Fruit fly (Drosophila melanogaster) whole organism, prepupa: Measurements from ENCODE around the gene ND-75.

Experiments
- Blimp-1 ChIP-seq: fragments of 200-800 bp; sonication (Bioruptor generic); optimal IDR thresholded peaks from 3 replicates; lab custom pipeline; 2017; ENCODE audit warnings: missing biosample characterization, missing genetic modification characterization, mild to moderate bottlenecking, moderate library complexity, missing genetic modification reagents
- CG10631 ChIP-seq: fragments of 200-800 bp; sonication (Bioruptor generic); optimal IDR thresholded peaks from 2 replicates; lab custom pipeline; 2016; ENCODE audit warnings: missing biosample characterization, missing genetic modification characterization
- CG10669 ChIP-seq: fragments of 200-800 bp; sonication (Bioruptor generic); optimal IDR thresholded peaks from 3 replicates; lab custom pipeline; 2018; ENCODE audit warnings: missing biosample characterization, mild to moderate bottlenecking, missing genetic modification characterization, moderate library complexity
- CG11294 ChIP-seq: fragments of 200-800 bp; sonication (Bioruptor generic); IDR thresholded peaks from 2 replicates; pipeline ENCODE4 v1.3.6; 2022; ENCODE audit warnings: missing biosample characterization, missing genetic modification characterization
- CG11902 ChIP-seq: fragments of 200-800 bp; sonication (Bioruptor generic); optimal IDR thresholded peaks from 3 replicates; lab custom pipeline; 2016; ENCODE audit warnings: missing biosample characterization, missing genetic modification characterization
- CG1621 ChIP-seq: fragments of 200-800 bp; sonication (Bioruptor generic); optimal IDR thresholded peaks from 3 replicates; lab custom pipeline; 2018; ENCODE audit warnings: missing biosample characterization, mild to moderate bottlenecking, missing genetic modification characterization
- CG16779 ChIP-seq: fragments of 200-800 bp; sonication (Bioruptor generic); optimal IDR thresholded peaks from 3 replicates; lab custom pipeline; 2017; ENCODE audit warnings: missing biosample characterization, mild to moderate bottlenecking, missing genetic modification characterization
- CG3032 ChIP-seq: fragments of 200-800 bp; optimal IDR thresholded peaks from 2 replicates; lab custom pipeline; 2019; ENCODE audit warnings: missing biosample characterization, mild to moderate bottlenecking, missing genetic modification characterization, moderate library complexity
- CG31627 ChIP-seq: fragments of 200-800 bp; sonication (Bioruptor generic); optimal IDR thresholded peaks from 3 replicates; lab custom pipeline; 2016; ENCODE audit warnings: missing biosample characterization, missing genetic modification characterization
- CG32006 ChIP-seq: fragments of 200-800 bp; sonication (Bioruptor generic); optimal IDR thresholded peaks from 3 replicates; lab custom pipeline; 2017; ENCODE audit warnings: missing biosample characterization, mild to moderate bottlenecking, missing genetic modification characterization
- CG34406 ChIP-seq: fragments of 200-800 bp; sonication (Bioruptor generic); optimal IDR thresholded peaks from 3 replicates; lab custom pipeline; 2016; ENCODE audit warnings: missing biosample characterization, missing genetic modification characterization
- CG3919 ChIP-seq: fragments of 200-800 bp; sonication (Bioruptor generic); optimal IDR thresholded peaks from 3 replicates; lab custom pipeline; 2016; ENCODE audit warnings: missing biosample characterization, missing genetic modification characterization
- CG4318 ChIP-seq: fragments of 200-800 bp; sonication (Bioruptor generic); optimal IDR thresholded peaks from 3 replicates; lab custom pipeline; 2017; ENCODE audit warnings: missing biosample characterization, mild to moderate bottlenecking, missing genetic modification characterization
- CG6163 ChIP-seq: fragments of 200-800 bp; sonication (Bioruptor generic); IDR thresholded peaks from 3 replicates; pipeline ENCODE4 v1.3.6; 2022; ENCODE audit warnings: missing biosample characterization, missing genetic modification characterization
- CG6276 ChIP-seq: fragments of 200-800 bp; sonication (Bioruptor generic); optimal IDR thresholded peaks from 2 replicates; lab custom pipeline; 2017; ENCODE audit warnings: missing biosample characterization, mild to moderate bottlenecking, missing genetic modification characterization
- CG6808 ChIP-seq: fragments of 200-800 bp; sonication (Bioruptor generic); optimal IDR thresholded peaks from 3 replicates; lab custom pipeline; 2017; ENCODE audit warnings: missing biosample characterization, missing genetic modification characterization, mild to moderate bottlenecking, moderate library complexity, missing genetic modification reagents
- CG6854 ChIP-seq: fragments of 200-800 bp; sonication (Bioruptor generic); optimal IDR thresholded peaks from 2 replicates; lab custom pipeline; 2017; ENCODE audit warnings: missing biosample characterization, mild to moderate bottlenecking, missing genetic modification characterization
- CG7368 ChIP-seq: fragments of 200-800 bp; sonication (Bioruptor generic); optimal IDR thresholded peaks from 3 replicates; lab custom pipeline; 2016; ENCODE audit warnings: missing biosample characterization, missing genetic modification characterization
- CG8119 ChIP-seq: fragments of 200-800 bp; sonication (Bioruptor generic); IDR thresholded peaks from 3 replicates; pipeline ENCODE4 v1.3.6; 2022; ENCODE audit warnings: missing biosample characterization, missing genetic modification characterization
- CG8319 ChIP-seq: fragments of 200-800 bp; sonication (Bioruptor generic); optimal IDR thresholded peaks from 3 replicates; lab custom pipeline; 2016; ENCODE audit warnings: missing biosample characterization, missing genetic modification characterization
- CG8632 ChIP-seq: fragments of 200-800 bp; sonication (Bioruptor generic); optimal IDR thresholded peaks from 3 replicates; lab custom pipeline; 2016; ENCODE audit warnings: missing biosample characterization, missing genetic modification characterization
- Eip75B ChIP-seq: fragments of 200-800 bp; sonication (Bioruptor generic); optimal IDR thresholded peaks from 3 replicates; lab custom pipeline; 2016; ENCODE audit warnings: missing biosample characterization, missing genetic modification characterization
- Eip78C ChIP-seq: fragments of 200-800 bp; sonication (Bioruptor generic); peaks from one replicate; lab custom pipeline; 2016; ENCODE audit warnings: missing biosample characterization, missing genetic modification characterization
- Ets96B ChIP-seq: fragments of 200-800 bp; optimal IDR thresholded peaks from 2 replicates; lab custom pipeline; 2019; ENCODE audit warnings: missing biosample characterization, mild to moderate bottlenecking, missing genetic modification characterization, moderate library complexity
- Hr38 ChIP-seq: sonication (Bioruptor generic); optimal IDR thresholded peaks from 2 replicates; lab custom pipeline; 2016; ENCODE audit warnings: missing biosample characterization, missing genetic modification characterization
- Hr39 ChIP-seq: fragments of 200-800 bp; sonication (Bioruptor generic); optimal IDR thresholded peaks from 2 replicates; lab custom pipeline; 2016; ENCODE audit warnings: missing biosample characterization, missing genetic modification characterization
- Hr4 ChIP-seq: fragments of 200-800 bp; sonication (Bioruptor generic); optimal IDR thresholded peaks from 3 replicates; lab custom pipeline; 2016; ENCODE audit warnings: missing biosample characterization, missing genetic modification characterization
- OdsH ChIP-seq: fragments of 200-800 bp; sonication (Bioruptor generic); optimal IDR thresholded peaks from 3 replicates; lab custom pipeline; 2016; ENCODE audit warnings: missing biosample characterization, missing genetic modification characterization
- Smox ChIP-seq: fragments of 200-800 bp; sonication (Bioruptor generic); optimal IDR thresholded peaks from 3 replicates; lab custom pipeline; 2016; ENCODE audit warnings: missing biosample characterization, missing genetic modification characterization
- Sox102F ChIP-seq: fragments of 200-800 bp; sonication (Bioruptor generic); optimal IDR thresholded peaks from 2 replicates; lab custom pipeline; 2016; ENCODE audit warnings: missing biosample characterization, mild to moderate bottlenecking, missing genetic modification characterization
- Sox14 ChIP-seq: fragments of 200-800 bp; sonication (Bioruptor generic); optimal IDR thresholded peaks from 3 replicates; lab custom pipeline; 2016; ENCODE audit warnings: missing biosample characterization, missing genetic modification characterization
- achi ChIP-seq: fragments of 200-800 bp; sonication (Bioruptor generic); optimal IDR thresholded peaks from 3 replicates; lab custom pipeline; 2016; ENCODE audit warnings: missing biosample characterization, missing genetic modification characterization
- acj6 ChIP-seq: fragments of 200-800 bp; sonication (Bioruptor generic); optimal IDR thresholded peaks from 3 replicates; lab custom pipeline; 2016; ENCODE audit warnings: missing biosample characterization, missing genetic modification characterization
- dac ChIP-seq: fragments of 200-800 bp; sonication (Bioruptor generic); optimal IDR thresholded peaks from 2 replicates; lab custom pipeline; 2017; ENCODE audit warnings: missing biosample characterization, mild to moderate bottlenecking, missing genetic modification characterization
- esn ChIP-seq: fragments of 200-800 bp; sonication (Bioruptor generic); optimal IDR thresholded peaks from 2 replicates; lab custom pipeline; 2016; ENCODE audit warnings: missing biosample characterization, mild to moderate bottlenecking, missing genetic modification characterization, moderate library complexity
- fd59A ChIP-seq: fragments of 200-800 bp; sonication (Bioruptor generic); optimal IDR thresholded peaks from 2 replicates; lab custom pipeline; 2017; ENCODE audit warnings: missing biosample characterization, mild to moderate bottlenecking, missing genetic modification characterization, missing genetic modification reagents
- fkh ChIP-seq: fragments of 200-800 bp; sonication (Bioruptor generic); optimal IDR thresholded peaks from 3 replicates; lab custom pipeline; 2017; ENCODE audit warnings: missing biosample characterization, mild to moderate bottlenecking, missing genetic modification characterization, moderate library complexity
- lz ChIP-seq: fragments of 200-800 bp; sonication (Bioruptor generic); optimal IDR thresholded peaks from 3 replicates; lab custom pipeline; 2016; ENCODE audit warnings: missing biosample characterization, missing genetic modification characterization
- net ChIP-seq: fragments of 200-800 bp; sonication (Bioruptor generic); optimal IDR thresholded peaks from 3 replicates; lab custom pipeline; 2016; ENCODE audit warnings: missing biosample characterization, missing genetic modification characterization
- pdm3 ChIP-seq: fragments of 200-800 bp; sonication (Bioruptor generic); optimal IDR thresholded peaks from 3 replicates; lab custom pipeline; 2016; ENCODE audit warnings: missing biosample characterization, missing genetic modification characterization
- salr ChIP-seq, 2 experiments: fragments of 200-800 bp; sonication (Bioruptor generic); optimal IDR thresholded peaks; 3 replicates each; lab custom pipeline; 2016 to 2018; ENCODE audit warnings: missing biosample characterization in 2 of 2, missing genetic modification characterization in 2 of 2, mild to moderate bottlenecking in 1 of 2
- spab ChIP-seq: fragments of 200-800 bp; sonication (Bioruptor generic); optimal IDR thresholded peaks from 2 replicates; lab custom pipeline; 2017; ENCODE audit warnings: missing biosample characterization, mild to moderate bottlenecking, missing genetic modification characterization, missing genetic modification reagents
- ss ChIP-seq, 2 experiments: fragments of 200-800 bp; sonication (Bioruptor generic); optimal IDR thresholded peaks; 2 replicates in 1 of 2; 3 replicates in 1 of 2; lab custom pipeline; 2017 to 2018; ENCODE audit warnings: mild to moderate bottlenecking in 2 of 2, missing biosample characterization in 2 of 2, missing genetic modification characterization in 2 of 2, moderate library complexity in 1 of 2
- topi ChIP-seq: fragments of 200-800 bp; sonication (Bioruptor generic); optimal IDR thresholded peaks from 3 replicates; lab custom pipeline; 2016; ENCODE audit warnings: missing biosample characterization, missing genetic modification characterization
- vri ChIP-seq: fragments of 200-800 bp; sonication (Bioruptor generic); optimal IDR thresholded peaks from 3 replicates; lab custom pipeline; 2016; ENCODE audit warnings: missing biosample characterization, mild to moderate bottlenecking, missing genetic modification characterization

The ND-75 gene

dm6 chrX:8231241-8232028 is 20.1 kb downstream of the ND-75 start (continued):
- TF ChIP-seq acj6, result no peak
- no peak for TF ChIP-seq CG8319
- TF ChIP-seq fkh, result no peak
- peak; percentile 29 for TF ChIP-seq CG3032 (tag; lab: Kevin White, UChicago)
- peak; percentile 75 for TF ChIP-seq Eip78C
- TF ChIP-seq CG6276, result no peak
- peak; percentile 23 for TF ChIP-seq CG7368
- no peak for TF ChIP-seq CG32006 (GFP tag; lab: Kevin White, UChicago)
- no peak for TF ChIP-seq CG11294 (GFP tag; lab: Robert Waterston, UW)
- TF ChIP-seq Sox14 (GFP tag; lab: Kevin White, UChicago), result no peak
- TF ChIP-seq net (GFP tag; lab: Kevin White, UChicago), result no peak
- TF ChIP-seq Smox (GFP tag; lab: Kevin White, UChicago), result peak; percentile 14
- TF ChIP-seq CG6808 (GFP tag; lab: Kevin White, UChicago), result peak; percentile 34
- TF ChIP-seq CG31627 (GFP tag; lab: Kevin White, UChicago), result no peak
- peak; percentile 33 for TF ChIP-seq Sox102F (GFP tag; lab: Kevin White, UChicago)
- TF ChIP-seq CG16779, result no peak
- peak; percentile 34 for TF ChIP-seq CG10669 (GFP tag; lab: Kevin White, UChicago)
- TF ChIP-seq Ets96B (tag; lab: Kevin White, UChicago), result no peak
- no peak for TF ChIP-seq Hr39 (GFP tag; lab: Kevin White, UChicago)
- TF ChIP-seq Hr38 (GFP tag; lab: Kevin White, UChicago), result no peak
- TF ChIP-seq CG8119, result 0 out of 3 replicates have a peak, but pooled peaks have one; percentile 22
- TF ChIP-seq CG11902 (GFP tag; lab: Kevin White, UChicago), result no peak
- no peak for TF ChIP-seq CG4318
- peak; percentile 23 for TF ChIP-seq esn (GFP tag; lab: Kevin White, UChicago)
- TF ChIP-seq CG3919 (GFP tag; lab: Kevin White, UChicago), result no peak
- no peak for TF ChIP-seq salr (GFP tag; optimal IDR thresholded peaks at IDR 0.05; lab: Kevin White, UChicago)
- peak; percentile 52 for TF ChIP-seq CG34406
- TF ChIP-seq Hr4 (GFP tag; lab: Kevin White, UChicago), result no peak
- peak; percentile 7 for TF ChIP-seq pdm3 (GFP tag; lab: Kevin White, UChicago)
- no peak for TF ChIP-seq Blimp-1 (GFP tag; lab: Kevin White, UChicago)
- peak; percentile 51 for TF ChIP-seq vri (GFP tag; lab: Kevin White, UChicago)
- no peak for TF ChIP-seq lz (GFP tag; lab: Kevin White, UChicago)
- no peak for TF ChIP-seq spab (GFP tag; lab: Kevin White, UChicago)
- TF ChIP-seq CG8632, result peak; percentile 26
- peak; percentile 5 for TF ChIP-seq topi (GFP tag; lab: Kevin White, UChicago)

- TF ChIP-seq CG1621 (peak; percentile 34), CG6163 (GFP tag; lab: Robert Waterston, UW) (peak; percentile 32; the same call in 1 of the 3 replicates), CG8119 (0 out of 3 replicates have a peak, but pooled peaks have one; percentile 14), CG6854 (GFP tag; lab: Kevin White, UChicago) (peak; percentile 20), vri (GFP tag; lab: Kevin White, UChicago) (peak; percentile 32), Blimp-1 (GFP tag; lab: Kevin White, UChicago) (peak; percentile 13), pdm3 (GFP tag; lab: Kevin White, UChicago) (peak; percentile 39), CG3919 (GFP tag; lab: Kevin White, UChicago) (peak; percentile 30), OdsH (GFP tag; lab: Kevin White, UChicago) (peak; percentile 48), CG31627 (GFP tag; lab: Kevin White, UChicago) (no peak), fd59A (peak; percentile 13), achi (GFP tag; lab: Kevin White, UChicago) (peak; percentile 26), lz (GFP tag; lab: Kevin White, UChicago) (no peak), topi (GFP tag; lab: Kevin White, UChicago) (peak; percentile 39), CG32006 (GFP tag; lab: Kevin White, UChicago) (peak; percentile 9), spab (GFP tag; lab: Kevin White, UChicago) (peak; percentile 35), acj6 (peak; percentile 20), salr (GFP tag; optimal IDR thresholded peaks at IDR 0.05; lab: Kevin White, UChicago) (peak in 1 of 2 experiments; percentile 3), Eip75B (GFP tag; lab: Kevin White, UChicago) (peak; percentile 26), net (GFP tag; lab: Kevin White, UChicago) (peak; percentile 60), CG8319 (peak; percentile 3), CG8632 (peak; percentile 53), dac (GFP tag; lab: Kevin White, UChicago) (no peak), Smox (GFP tag; lab: Kevin White, UChicago) (no peak), ss (GFP tag; optimal IDR thresholded peaks at IDR 0.05; lab: Kevin White, UChicago) (peak; percentile 57 to 82), esn (GFP tag; lab: Kevin White, UChicago) (no peak), CG10631 (peak; percentile 60)
These were observed 21.4 kb downstream of the ND-75 start for dm6 chrX:8229918-8230699.
